Worm (Caenorhabditis elegans): ENCODE data around the gene col-93.

- TF ChIP-seq unc-39 (tag; optimal IDR thresholded peaks at IDR 0.05), result no peak
- no peak for TF ChIP-seq lin-13 (tag; optimal IDR thresholded peaks at IDR 0.05)
- TF ChIP-seq ztf-11 (tag; optimal IDR thresholded peaks at IDR 0.05), result no peak
- TF ChIP-seq hlh-1 (tag; optimal IDR thresholded peaks at IDR 0.05), result no peak
- TF ChIP-seq nhr-12 (tag; optimal IDR thresholded peaks at IDR 0.05), result no peak
- TF ChIP-seq drap-1 (GFP tag; optimal IDR thresholded peaks at IDR 0.05), result no peak
- no peak for TF ChIP-seq mls-2 (tag; optimal IDR thresholded peaks at IDR 0.05)
- TF ChIP-seq sptf-1 (tag; optimal IDR thresholded peaks at IDR 0.05), result no peak
- no peak for TF ChIP-seq nhr-76 (tag; optimal IDR thresholded peaks at IDR 0.05)
- no peak for TF ChIP-seq nhr-237 (tag; optimal IDR thresholded peaks at IDR 0.05)
- TF ChIP-seq lsy-2 (tag; optimal IDR thresholded peaks at IDR 0.05), result no peak
Observed at ce11 chrIII:11002808-11003207, 17.4 kb upstream of the col-93 start.

Measured in whole organism, mixed stage, embryonic.